Fruit fly (Drosophila melanogaster) whole organism: ENCODE data around the gene Ir94h.

ENCODE experiments used
- CG8478 ChIP-seq: fragments of >200 bp; optimal IDR thresholded peaks from 2 replicates; lab custom pipeline; 2018; ENCODE audit warnings: inconsistent platforms
- Dll ChIP-seq: fragments of >200 bp; optimal IDR thresholded peaks from 2 replicates; lab custom pipeline; 2017
- EcR ChIP-seq, 2 experiments: fragments of >200 bp; optimal IDR thresholded peaks; 2 replicates each; lab custom pipeline; 2017; ENCODE audit warnings: missing biosample characterization in 2 of 2, missing genetic modification characterization in 2 of 2, missing genetic modification reagents in 2 of 2
- pan ChIP-seq: fragments of >200 bp; optimal IDR thresholded peaks from 2 replicates; lab custom pipeline; 2017
- psq ChIP-seq: fragments of >200 bp; optimal IDR thresholded peaks from 2 replicates; lab custom pipeline; 2017
- usp ChIP-seq: fragments of >200 bp; optimal IDR thresholded peaks from 2 replicates; lab custom pipeline; 2017; ENCODE audit warnings: missing biosample characterization, missing genetic modification characterization, mixed read lengths

The Ir94h gene

dm6 chr3R:23497241-23497640, 9.9 kb downstream of the Ir94h start:
- TF ChIP-seq pan (lab: Kevin White, UChicago), result no peak
- no peak for TF ChIP-seq EcR (GFP tag; optimal IDR thresholded peaks at IDR 0.05; lab: Kevin White, UChicago)
- TF ChIP-seq CG8478 (lab: Kevin White, UChicago), result no peak
- TF ChIP-seq psq, result no peak
- no peak for TF ChIP-seq Dll (lab: Kevin White, UChicago)
- TF ChIP-seq usp, result no peak

dm6 chr3R:23503511-23503910, 16.2 kb downstream of the Ir94h start:
- TF ChIP-seq psq, result no peak

- TF ChIP-seq CG8478 (lab: Kevin White, UChicago) (no peak), psq (no peak), pan (lab: Kevin White, UChicago) (no peak), usp (no peak), Dll (lab: Kevin White, UChicago) (no peak), EcR (GFP tag; optimal IDR thresholded peaks at IDR 0.05; lab: Kevin White, UChicago) (no peak)
These were observed 17.5 kb downstream of the Ir94h start for dm6 chr3R:23504760-23505159.

dm6 chr3R:23507376-23507775, 20.1 kb downstream of the Ir94h start, which contains the start of gene CG34289:
Gene CG34289, minus strand, starts transcription at chr3R:23507476.
- no peak for TF ChIP-seq pan (lab: Kevin White, UChicago)
- TF ChIP-seq Dll (lab: Kevin White, UChicago), result no peak
- no peak for TF ChIP-seq usp
- TF ChIP-seq EcR (GFP tag; optimal IDR thresholded peaks at IDR 0.05; lab: Kevin White, UChicago), result no peak
- TF ChIP-seq psq, result no peak
- TF ChIP-seq CG8478 (lab: Kevin White, UChicago), result no peak

- TF ChIP-seq pan (lab: Kevin White, UChicago) (no peak), EcR (GFP tag; optimal IDR thresholded peaks at IDR 0.05; lab: Kevin White, UChicago) (no peak), psq (no peak), usp (no peak), Dll (lab: Kevin White, UChicago) (no peak), CG8478 (lab: Kevin White, UChicago) (no peak)
These were observed 21.0 kb downstream of the Ir94h start for dm6 chr3R:23508304-23508703.

dm6 chr3R:23509408-23509940, 22.2 kb downstream of the Ir94h start:
- TF ChIP-seq Dll (lab: Kevin White, UChicago), result peak; percentile 78
- TF ChIP-seq CG8478 (lab: Kevin White, UChicago), result no peak

dm6 chr3R:23511356-23511755, 24.1 kb downstream of the Ir94h start:
- no peak for TF ChIP-seq EcR (GFP tag; optimal IDR thresholded peaks at IDR 0.05; lab: Kevin White, UChicago)
- peak; percentile 29 for TF ChIP-seq Dll (lab: Kevin White, UChicago)

- no peak for TF ChIP-seq CG8478 (lab: Kevin White, UChicago)
- no peak for TF ChIP-seq Dll (lab: Kevin White, UChicago)
These were observed 32.2 kb downstream of the Ir94h start, which contains the start of gene Irk2 for dm6 chr3R:23519395-23520101. Gene Irk2, minus strand, starts transcription at chr3R:23519445.

dm6 chr3R:23521483-23521882, 34.2 kb downstream of the Ir94h start, which contains the start of gene CG10177:
Gene CG10177, minus strand, starts transcription at chr3R:23521583.
- TF ChIP-seq usp, result no peak
- TF ChIP-seq CG8478 (lab: Kevin White, UChicago), result no peak
- TF ChIP-seq EcR (GFP tag; optimal IDR thresholded peaks at IDR 0.05; lab: Kevin White, UChicago), result no peak
- TF ChIP-seq pan (lab: Kevin White, UChicago), result no peak
- TF ChIP-seq Dll (lab: Kevin White, UChicago), result no peak
- TF ChIP-seq psq, result no peak

dm6 chr3R:23522296-23522695, 35.0 kb downstream of the Ir94h start:
- TF ChIP-seq psq (no peak), Dll (lab: Kevin White, UChicago) (no peak), CG8478 (lab: Kevin White, UChicago) (no peak), EcR (GFP tag; optimal IDR thresholded peaks at IDR 0.05; lab: Kevin White, UChicago) (no peak), usp (no peak), pan (lab: Kevin White, UChicago) (no peak)

dm6 chr3R:23526069-23526468, 38.8 kb downstream of the Ir94h start:
- TF ChIP-seq psq, result no peak
- no peak for TF ChIP-seq CG8478 (lab: Kevin White, UChicago)
- TF ChIP-seq Dll (lab: Kevin White, UChicago), result no peak
- no peak for TF ChIP-seq pan (lab: Kevin White, UChicago)
- no peak for TF ChIP-seq EcR (GFP tag; optimal IDR thresholded peaks at IDR 0.05; lab: Kevin White, UChicago)
- TF ChIP-seq usp, result no peak

dm6 chr3R:23527396-23527795, 40.1 kb downstream of the Ir94h start:
- no peak for TF ChIP-seq EcR (GFP tag; optimal IDR thresholded peaks at IDR 0.05; lab: Kevin White, UChicago)
- TF ChIP-seq pan (lab: Kevin White, UChicago), result no peak
- TF ChIP-seq Dll (lab: Kevin White, UChicago), result no peak
- no peak for TF ChIP-seq usp
- no peak for TF ChIP-seq CG8478 (lab: Kevin White, UChicago)
- no peak for TF ChIP-seq psq

dm6 chr3R:23530886-23531285, 43.6 kb downstream of the Ir94h start, which contains the start of gene CG10175:
Gene CG10175, minus strand, starts transcription at chr3R:23530986.
- TF ChIP-seq CG8478 (lab: Kevin White, UChicago) (no peak), EcR (GFP tag; optimal IDR thresholded peaks at IDR 0.05; lab: Kevin White, UChicago) (no peak), psq (no peak), usp (no peak), Dll (lab: Kevin White, UChicago) (no peak), pan (lab: Kevin White, UChicago) (no peak)
